Fruit fly (Drosophila melanogaster): ENCODE results near the gene CG18542.

DNA sequence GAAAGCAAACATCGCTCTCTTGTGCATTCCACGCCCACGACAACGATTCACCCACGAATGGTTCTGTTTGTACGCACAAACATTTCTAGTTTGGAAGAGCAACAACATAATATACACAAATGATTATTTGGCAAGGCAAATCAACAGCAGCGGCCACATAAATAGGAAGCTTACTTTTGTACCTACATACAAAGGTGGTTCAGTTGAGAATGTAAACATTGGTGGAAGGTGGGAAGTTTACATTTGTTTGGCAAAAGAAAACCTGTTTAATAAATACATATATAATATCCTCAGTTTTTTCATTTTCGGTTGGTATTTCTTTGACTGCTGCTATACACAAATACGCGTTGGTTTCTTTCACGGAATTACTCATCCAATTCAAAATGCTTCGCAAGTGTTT, 17.0 kb downstream of the CG18542 start:
- TF ChIP-seq kay (GFP tag; ENCODE audit: borderline replicate concordance) (peak; percentile 79), CG14711 (tag; optimal IDR thresholded peaks at IDR 0.05) (peak; percentile 53), ovo (GFP tag; optimal IDR thresholded peaks at IDR 0.05) (no peak), CG1620 (GFP tag; optimal IDR thresholded peaks at IDR 0.05) (no peak), CG12768 (GFP tag; optimal IDR thresholded peaks at IDR 0.05) (no peak), Crg-1 (GFP tag; optimal IDR thresholded peaks at IDR 0.05) (no peak), CG7101 (tag; optimal IDR thresholded peaks at IDR 0.05) (peak; percentile 52), Mnt (GFP tag; optimal IDR thresholded peaks at IDR 0.05) (peak; percentile 1), CG33017 (tag; optimal IDR thresholded peaks at IDR 0.05) (no peak)
